Worm (Caenorhabditis elegans) whole organism, mixed stage, embryonic: ENCODE results near the gene F53F1.6.

ENCODE experiments used
- bed-3 ChIP-seq: fragments of 200-800 bp; sonication (Bioruptor generic); optimal IDR thresholded peaks from 3 replicates; lab custom pipeline; 2018; ENCODE audit warnings: mild to moderate bottlenecking, missing genetic modification characterization, moderate library complexity, missing compliant biosample characterization
- blmp-1 ChIP-seq: fragments of 150-350 bp; optimal IDR thresholded peaks from 2 replicates; lab custom pipeline; 2014; ENCODE audit warnings: missing biosample characterization, missing genetic modification characterization
- ceh-39 ChIP-seq: fragments of 150-350 bp; optimal IDR thresholded peaks from 2 replicates; lab custom pipeline; 2014; ENCODE audit warnings: missing biosample characterization, missing genetic modification characterization
- ceh-43 ChIP-seq: fragments of 200-800 bp; sonication (Bioruptor generic); optimal IDR thresholded peaks from 2 replicates; lab custom pipeline; 2018; ENCODE audit warnings: mild to moderate bottlenecking, missing genetic modification characterization, moderate library complexity, missing compliant biosample characterization
- ceh-83 ChIP-seq: fragments of 200-800 bp; sonication (Bioruptor generic); optimal IDR thresholded peaks from 2 replicates; lab custom pipeline; 2018; ENCODE audit warnings: mild to moderate bottlenecking, missing genetic modification characterization, missing compliant biosample characterization
- ces-1 ChIP-seq: fragments of 150-350 bp; optimal IDR thresholded peaks from 2 replicates; lab custom pipeline; 2014; ENCODE audit warnings: missing biosample characterization, missing genetic modification reagents, missing genetic modification characterization
- cnd-1 ChIP-seq: fragments of 200-800 bp; sonication (Bioruptor generic); optimal IDR thresholded peaks from 2 replicates; lab custom pipeline; 2018; ENCODE audit warnings: mild to moderate bottlenecking, missing genetic modification characterization, missing compliant biosample characterization
- elt-3 ChIP-seq: fragments of 150-350 bp; optimal IDR thresholded peaks from 2 replicates; lab custom pipeline; 2014; ENCODE audit warnings: missing biosample characterization, missing genetic modification characterization
- flh-1 ChIP-seq: fragments of 200-800 bp; sonication (Bioruptor generic); optimal IDR thresholded peaks from 2 replicates; lab custom pipeline; 2018; ENCODE audit warnings: mild to moderate bottlenecking, missing genetic modification characterization, moderate library complexity, missing compliant biosample characterization
- ham-2 ChIP-seq: fragments of 200-800 bp; sonication (Bioruptor generic); optimal IDR thresholded peaks from 2 replicates; lab custom pipeline; 2018; ENCODE audit warnings: mild to moderate bottlenecking, missing genetic modification characterization, missing compliant biosample characterization
- hlh-1 ChIP-seq: fragments of 150-350 bp; optimal IDR thresholded peaks from 2 replicates; lab custom pipeline; 2014; ENCODE audit warnings: missing biosample characterization, missing genetic modification reagents, missing genetic modification characterization
- lin-13 ChIP-seq: fragments of 150-350 bp; optimal IDR thresholded peaks from 2 replicates; lab custom pipeline; 2014; ENCODE audit warnings: missing biosample characterization, missing genetic modification characterization
- lin-32 ChIP-seq: fragments of 200-800 bp; sonication (Bioruptor generic); optimal IDR thresholded peaks from 2 replicates; lab custom pipeline; 2018; ENCODE audit warnings: mild to moderate bottlenecking, missing genetic modification characterization, missing compliant biosample characterization
- lsy-2 ChIP-seq: fragments of 150-350 bp; optimal IDR thresholded peaks from 2 replicates; lab custom pipeline; 2014; ENCODE audit warnings: missing biosample characterization, missing genetic modification characterization
- mab-5 ChIP-seq: fragments of 150-350 bp; optimal IDR thresholded peaks from 2 replicates; lab custom pipeline; 2014; ENCODE audit warnings: missing biosample characterization, missing genetic modification characterization
- mep-1 ChIP-seq: fragments of 150-350 bp; optimal IDR thresholded peaks from 2 replicates; lab custom pipeline; 2017; ENCODE audit warnings: missing biosample characterization, missing genetic modification reagents, missing genetic modification characterization, inconsistent platforms
- mls-2 ChIP-seq: sonication (generic microtip); optimal IDR thresholded peaks from 2 replicates; lab custom pipeline; 2016; ENCODE audit warnings: mild to moderate bottlenecking, missing genetic modification characterization, moderate library complexity, missing compliant biosample characterization
- nhr-12 ChIP-seq: fragments of 150-350 bp; optimal IDR thresholded peaks from 2 replicates; lab custom pipeline; 2014; ENCODE audit warnings: missing biosample characterization, missing genetic modification characterization
- nhr-2 ChIP-seq: fragments of 150-350 bp; optimal IDR thresholded peaks from 2 replicates; lab custom pipeline; 2014; ENCODE audit warnings: missing biosample characterization, missing genetic modification characterization
- nhr-237 ChIP-seq: fragments of 150-350 bp; optimal IDR thresholded peaks from 2 replicates; lab custom pipeline; 2014; ENCODE audit warnings: missing biosample characterization, missing genetic modification characterization
- nhr-28 ChIP-seq: fragments of 150-350 bp; optimal IDR thresholded peaks from 2 replicates; lab custom pipeline; 2014; ENCODE audit warnings: missing biosample characterization, missing genetic modification characterization
- nhr-76 ChIP-seq: sonication (generic microtip); optimal IDR thresholded peaks from 2 replicates; lab custom pipeline; 2017; ENCODE audit warnings: missing biosample characterization, missing genetic modification characterization
- pha-4 ChIP-seq: fragments of 150-350 bp; optimal IDR thresholded peaks from 2 replicates; lab custom pipeline; 2018; ENCODE audit warnings: missing biosample characterization, missing genetic modification reagents, missing genetic modification characterization
- sem-2 ChIP-seq: fragments of 200-800 bp; sonication (Bioruptor generic); optimal IDR thresholded peaks from 2 replicates; lab custom pipeline; 2018; ENCODE audit warnings: mild to moderate bottlenecking, missing genetic modification characterization, missing compliant biosample characterization
- snpc-4 ChIP-seq: fragments of 150-350 bp; optimal IDR thresholded peaks from 2 replicates; lab custom pipeline; 2014; ENCODE audit warnings: missing biosample characterization, missing genetic modification characterization
- sptf-1 ChIP-seq: sonication (generic microtip); optimal IDR thresholded peaks from 2 replicates; lab custom pipeline; 2017; ENCODE audit warnings: mild to moderate bottlenecking, missing genetic modification characterization, moderate library complexity, missing compliant biosample characterization
- unc-120 ChIP-seq: sonication (generic microtip); optimal IDR thresholded peaks from 2 replicates; lab custom pipeline; 2017; ENCODE audit warnings: missing genetic modification characterization, missing compliant biosample characterization; ENCODE audit not compliant: poor library complexity, severe bottlenecking
- unc-39 ChIP-seq: fragments of 150-350 bp; optimal IDR thresholded peaks from 2 replicates; lab custom pipeline; 2014; ENCODE audit warnings: missing biosample characterization, missing genetic modification characterization
- zip-8 ChIP-seq: fragments of 150-350 bp; optimal IDR thresholded peaks from 2 replicates; lab custom pipeline; 2014; ENCODE audit warnings: missing biosample characterization, missing genetic modification characterization
- ztf-11 ChIP-seq: fragments of 150-350 bp; optimal IDR thresholded peaks from 2 replicates; lab custom pipeline; 2014; ENCODE audit warnings: missing biosample characterization, missing genetic modification characterization

Gene F53F1.6

ce11 chrV:13417513-13417912 lies at the start of gene F53F1.6:
Gene F53F1.6 (minus strand): TSS chrV:13417613.
- no peak for TF ChIP-seq unc-39
- TF ChIP-seq mls-2 (tag; lab: Kevin White, UChicago), result no peak
- no peak for TF ChIP-seq sptf-1
- TF ChIP-seq nhr-237 (tag; lab: Kevin White, UChicago), result no peak
- no peak for TF ChIP-seq ceh-39 (tag; lab: Kevin White, UChicago)
- TF ChIP-seq elt-3, result no peak
- TF ChIP-seq lsy-2 (tag; lab: Kevin White, UChicago), result no peak
- TF ChIP-seq mep-1 (tag; lab: Kevin White, UChicago), result no peak
- no peak for TF ChIP-seq ces-1 (GFP tag; lab: Kevin White, UChicago)
- no peak for TF ChIP-seq flh-1 (GFP tag; lab: Kevin White, UChicago)
- no peak for TF ChIP-seq zip-8 (tag; lab: Kevin White, UChicago)
- no peak for TF ChIP-seq mab-5 (tag; lab: Kevin White, UChicago)

- no peak for TF ChIP-seq ceh-43
- no peak for TF ChIP-seq flh-1 (GFP tag; lab: Kevin White, UChicago)
- no peak for TF ChIP-seq lin-13
- no peak for TF ChIP-seq unc-39
- TF ChIP-seq ztf-11 (tag; lab: Kevin White, UChicago), result no peak
- TF ChIP-seq ces-1 (GFP tag; lab: Kevin White, UChicago), result peak; percentile 16
- TF ChIP-seq ham-2 (GFP tag; lab: Kevin White, UChicago), result no peak
- no peak for TF ChIP-seq bed-3 (GFP tag; lab: Kevin White, UChicago)
- TF ChIP-seq, all 35 proteins: peak for 1
Measured at ce11 chrV:13464123-13464522, 46.7 kb upstream of the F53F1.6 start.

- TF ChIP-seq nhr-12 (tag; lab: Kevin White, UChicago) (no peak), nhr-237 (tag; lab: Kevin White, UChicago) (peak; percentile 49), mep-1 (tag; lab: Kevin White, UChicago) (peak; percentile 4), ham-2 (GFP tag; lab: Kevin White, UChicago) (no peak), blmp-1 (no peak), elt-3 (peak; percentile 56)
Measured at ce11 chrV:13462974-13463373, 45.6 kb upstream of the F53F1.6 start, which contains the start of gene frm-10. Gene frm-10 (plus strand): TSS chrV:13463207.

- TF ChIP-seq ceh-83 (GFP tag; lab: Kevin White, UChicago) (no peak), lin-32 (GFP tag; lab: Kevin White, UChicago) (no peak), elt-3 (no peak), nhr-28 (no peak), sptf-1 (no peak), ces-1 (GFP tag; lab: Kevin White, UChicago) (peak; percentile 84), cnd-1 (no peak), mep-1 (tag; lab: Kevin White, UChicago) (peak; percentile 45), nhr-237 (tag; lab: Kevin White, UChicago) (no peak), lsy-2 (tag; lab: Kevin White, UChicago) (peak; percentile 22), mab-5 (tag; lab: Kevin White, UChicago) (no peak), nhr-76 (tag; lab: Kevin White, UChicago) (no peak), nhr-2 (tag; lab: Kevin White, UChicago) (no peak), flh-1 (GFP tag; lab: Kevin White, UChicago) (no peak), snpc-4 (tag; lab: Kevin White, UChicago) (no peak), hlh-1 (tag; lab: Kevin White, UChicago) (no peak)
Measured at ce11 chrV:13459323-13459722, 41.9 kb upstream of the F53F1.6 start, which contains the start of gene bath-39. Gene bath-39 (plus strand): TSS chrV:13459459.

ce11 chrV:13457858-13458257 lies 40.4 kb upstream of the F53F1.6 start, which contains the start of gene F25H9.2:
Gene F25H9.2 (plus strand): TSS chrV:13458083.
- no peak for TF ChIP-seq ceh-39 (tag; lab: Kevin White, UChicago)
- peak; percentile 48 for TF ChIP-seq mep-1 (tag; lab: Kevin White, UChicago)
- no peak for TF ChIP-seq mab-5 (tag; lab: Kevin White, UChicago)
- TF ChIP-seq sem-2 (GFP tag; lab: Kevin White, UChicago), result no peak
- no peak for TF ChIP-seq nhr-28
- TF ChIP-seq unc-120 (tag; lab: Kevin White, UChicago), result no peak
- TF ChIP-seq pha-4, result peak; percentile 11
- no peak for TF ChIP-seq cnd-1
- TF ChIP-seq ces-1 (GFP tag; lab: Kevin White, UChicago), result peak; percentile 29

- no peak for TF ChIP-seq sptf-1
- no peak for TF ChIP-seq snpc-4 (tag; lab: Kevin White, UChicago)
Measured at ce11 chrV:13455448-13455847, 38.0 kb upstream of the F53F1.6 start, which contains the start of gene lurp-3. Gene lurp-3 (plus strand): TSS chrV:13455748.
